Worm (Caenorhabditis elegans) whole organism, L1 larva: ENCODE results near the gene F44E5.15.
A peak's percentile ranks its signal among the peaks of the same experiment; 100 is the strongest.

Experiments used
- C04F5.9 ChIP-seq: sonication (generic microtip); optimal IDR thresholded peaks from 2 replicates; lab custom pipeline; 2016; ENCODE audit warnings: missing genetic modification characterization, missing compliant biosample characterization
- F16B12.6 ChIP-seq: fragments of 150-350 bp; optimal IDR thresholded peaks from 2 replicates; lab custom pipeline; 2014; ENCODE audit warnings: missing biosample characterization, missing genetic modification characterization
- Y116A8C.19 ChIP-seq: sonication (generic microtip); optimal IDR thresholded peaks from 2 replicates; lab custom pipeline; 2016; ENCODE audit warnings: missing compliant biosample characterization, missing genetic modification characterization, borderline replicate concordance
- aha-1 ChIP-seq: fragments of 150-350 bp; optimal IDR thresholded peaks from 2 replicates; lab custom pipeline; 2014; ENCODE audit warnings: missing biosample characterization, missing genetic modification characterization
- alr-1 ChIP-seq: fragments of 200-800 bp; sonication (Bioruptor generic); optimal IDR thresholded peaks from 2 replicates; lab custom pipeline; 2018; ENCODE audit warnings: borderline replicate concordance, mild to moderate bottlenecking, missing genetic modification characterization, missing compliant biosample characterization
- aly-2 ChIP-seq: fragments of 150-350 bp; optimal IDR thresholded peaks from 2 replicates; lab custom pipeline; 2014; ENCODE audit warnings: missing biosample characterization, missing genetic modification characterization
- ama-1 ChIP-seq: fragments of 150-350 bp; optimal IDR thresholded peaks from 2 replicates; lab custom pipeline; 2014
- blmp-1 ChIP-seq: fragments of 150-350 bp; optimal IDR thresholded peaks from 2 replicates; lab custom pipeline; 2014; ENCODE audit warnings: missing biosample characterization, missing genetic modification characterization
- ceh-63 ChIP-seq: fragments of 200-800 bp; sonication (Bioruptor generic); optimal IDR thresholded peaks from 2 replicates; lab custom pipeline; 2018; ENCODE audit warnings: mild to moderate bottlenecking, missing genetic modification characterization, missing compliant biosample characterization
- ceh-8 ChIP-seq: fragments of 200-800 bp; sonication (Bioruptor generic); optimal IDR thresholded peaks from 2 replicates; lab custom pipeline; 2018; ENCODE audit warnings: mild to moderate bottlenecking, missing genetic modification characterization, moderate library complexity, missing compliant biosample characterization
- ceh-82 ChIP-seq, 3 experiments: fragments of 150-350 bp in 1 of 3; sonication (generic microtip) in 2 of 3; optimal IDR thresholded peaks; 2 replicates each; lab custom pipeline; 2014 to 2017; ENCODE audit warnings: missing biosample characterization in 3 of 3, missing genetic modification characterization in 3 of 3
- efl-1 ChIP-seq, 4 experiments: fragments of 150-350 bp; optimal IDR thresholded peaks in 3 of 4; peaks in 1 of 4; 1 replicate in 1 of 4; 2 replicates in 3 of 4; lab custom pipeline; 2014; ENCODE audit warnings: missing biosample characterization in 2 of 4, missing genetic modification characterization in 2 of 4, missing genetic modification reagents in 2 of 4
- elt-3 ChIP-seq, 6 experiments: fragments of 150-350 bp in 1 of 6; sonication (generic microtip); optimal IDR thresholded peaks; 2 replicates each; lab custom pipeline; 2017 to 2018; ENCODE audit warnings: missing biosample characterization in 6 of 6, missing genetic modification characterization in 6 of 6, inconsistent platforms in 1 of 6
- fkh-10 ChIP-seq: sonication (generic microtip); optimal IDR thresholded peaks from 2 replicates; lab custom pipeline; 2017; ENCODE audit warnings: missing biosample characterization, missing genetic modification reagents, missing genetic modification characterization
- fkh-4 ChIP-seq: sonication (generic microtip); optimal IDR thresholded peaks from 2 replicates; lab custom pipeline; 2016; ENCODE audit warnings: missing compliant biosample characterization, missing genetic modification characterization, borderline replicate concordance
- fkh-8 ChIP-seq: sonication (generic microtip); optimal IDR thresholded peaks from 2 replicates; lab custom pipeline; 2016; ENCODE audit warnings: mild to moderate bottlenecking, missing genetic modification characterization, missing compliant biosample characterization
- grh-1 ChIP-seq: fragments of 200-800 bp; sonication (Bioruptor generic); IDR thresholded peaks from 2 replicates; pipeline ENCODE4 v1.3.6; 2022; ENCODE audit warnings: missing genetic modification reagents, missing genetic modification characterization, missing compliant biosample characterization
- hlh-17 ChIP-seq: fragments of 200-800 bp; sonication (Bioruptor generic); optimal IDR thresholded peaks from 2 replicates; lab custom pipeline; 2018; ENCODE audit warnings: missing genetic modification characterization, mild to moderate bottlenecking, missing compliant biosample characterization, moderate library complexity, borderline replicate concordance
- hpl-2 ChIP-seq: fragments of 150-350 bp; optimal IDR thresholded peaks from 2 replicates; lab custom pipeline; 2014; ENCODE audit warnings: missing biosample characterization, missing genetic modification reagents, missing genetic modification characterization
- irx-1 ChIP-seq: sonication (generic microtip); optimal IDR thresholded peaks from 2 replicates; lab custom pipeline; 2016; ENCODE audit warnings: missing genetic modification characterization, missing compliant biosample characterization
- isw-1 ChIP-seq: fragments of 200-800 bp; sonication (Bioruptor generic); IDR thresholded peaks from 2 replicates; pipeline ENCODE4 v1.3.6; 2022; ENCODE audit warnings: missing genetic modification characterization, missing compliant biosample characterization
- lin-15B ChIP-seq: fragments of 150-350 bp; sonication (generic microtip); optimal IDR thresholded peaks from 3 replicates; lab custom pipeline; 2014; ENCODE audit warnings: missing biosample characterization, missing genetic modification characterization
- lir-3 ChIP-seq: sonication (generic microtip); optimal IDR thresholded peaks from 2 replicates; lab custom pipeline; 2016; ENCODE audit warnings: mild to moderate bottlenecking, missing genetic modification characterization, moderate library complexity, missing compliant biosample characterization; ENCODE audit not compliant: poor library complexity
- lsy-2 ChIP-seq, 2 experiments: fragments of 150-350 bp; optimal IDR thresholded peaks; 2 replicates each; lab custom pipeline; 2014; ENCODE audit warnings: missing biosample characterization in 2 of 2, missing genetic modification characterization in 2 of 2
- mab-9 ChIP-seq: fragments of 200-800 bp; sonication (Bioruptor generic); IDR thresholded peaks from 2 replicates; pipeline ENCODE4 v1.3.6; 2022; ENCODE audit warnings: missing genetic modification reagents, missing genetic modification characterization, missing compliant biosample characterization
- mdl-1 ChIP-seq, 2 experiments: fragments of 150-350 bp; optimal IDR thresholded peaks; 2 replicates each; lab custom pipeline; 2014 to 2017; ENCODE audit warnings: missing biosample characterization in 2 of 2, missing genetic modification characterization in 2 of 2, inconsistent platforms in 1 of 2
- mep-1 ChIP-seq: fragments of 150-350 bp; optimal IDR thresholded peaks from 2 replicates; lab custom pipeline; 2014; ENCODE audit warnings: missing biosample characterization, missing genetic modification characterization
- nhr-11 ChIP-seq: fragments of 150-350 bp; optimal IDR thresholded peaks from 2 replicates; lab custom pipeline; 2014; ENCODE audit warnings: missing biosample characterization, missing genetic modification characterization
- nhr-12 ChIP-seq: sonication (generic microtip); optimal IDR thresholded peaks from 2 replicates; lab custom pipeline; 2017; ENCODE audit warnings: missing biosample characterization, missing genetic modification characterization
- nhr-20 ChIP-seq: sonication (generic microtip); optimal IDR thresholded peaks from 2 replicates; lab custom pipeline; 2016; ENCODE audit warnings: mild to moderate bottlenecking, missing genetic modification characterization, missing compliant biosample characterization
- nhr-237 ChIP-seq: fragments of 150-350 bp; optimal IDR thresholded peaks from 2 replicates; lab custom pipeline; 2014; ENCODE audit warnings: missing biosample characterization, missing genetic modification characterization
- nhr-47 ChIP-seq: sonication (generic microtip); optimal IDR thresholded peaks from 2 replicates; lab custom pipeline; 2016; ENCODE audit warnings: mild to moderate bottlenecking, missing genetic modification characterization, moderate library complexity, missing compliant biosample characterization
- nhr-90 ChIP-seq: sonication (generic microtip); optimal IDR thresholded peaks from 2 replicates; lab custom pipeline; 2016; ENCODE audit warnings: mild to moderate bottlenecking, missing genetic modification characterization, missing compliant biosample characterization; ENCODE audit not compliant: poor library complexity
- pax-3 ChIP-seq: fragments of 200-800 bp; sonication (Bioruptor generic); optimal IDR thresholded peaks from 2 replicates; lab custom pipeline; 2018; ENCODE audit warnings: mild to moderate bottlenecking, missing genetic modification characterization, moderate library complexity, missing compliant biosample characterization
- pqm-1 ChIP-seq: sonication (generic microtip); optimal IDR thresholded peaks from 3 replicates; lab custom pipeline; 2017; ENCODE audit warnings: missing biosample characterization, missing genetic modification characterization
- rnt-1 ChIP-seq: sonication (generic microtip); optimal IDR thresholded peaks from 2 replicates; lab custom pipeline; 2016; ENCODE audit warnings: mild to moderate bottlenecking, missing genetic modification characterization, moderate library complexity, missing compliant biosample characterization
- skn-1 ChIP-seq: fragments of 150-350 bp; optimal IDR thresholded peaks from 2 replicates; lab custom pipeline; 2014; ENCODE audit warnings: missing biosample characterization, missing genetic modification characterization
- snpc-4 ChIP-seq: fragments of 150-350 bp; optimal IDR thresholded peaks from 2 replicates; lab custom pipeline; 2014; ENCODE audit warnings: missing biosample characterization, missing genetic modification characterization
- swsn-7 ChIP-seq: sonication (generic microtip); optimal IDR thresholded peaks from 2 replicates; lab custom pipeline; 2016; ENCODE audit warnings: missing genetic modification characterization, missing compliant biosample characterization
- tlp-1 ChIP-seq: fragments of 150-350 bp; optimal IDR thresholded peaks from 2 replicates; lab custom pipeline; 2014; ENCODE audit warnings: missing biosample characterization, missing genetic modification characterization
- unc-130 ChIP-seq: fragments of 150-350 bp; optimal IDR thresholded peaks from 2 replicates; lab custom pipeline; 2017; ENCODE audit warnings: missing biosample characterization, missing genetic modification characterization, inconsistent platforms
- unc-62 ChIP-seq: fragments of 150-350 bp; optimal IDR thresholded peaks from 2 replicates; lab custom pipeline; 2014; ENCODE audit warnings: missing biosample characterization, missing genetic modification reagents, missing genetic modification characterization
- unc-86 ChIP-seq: sonication (generic microtip); optimal IDR thresholded peaks from 2 replicates; lab custom pipeline; 2016; ENCODE audit warnings: missing genetic modification characterization, missing compliant biosample characterization
- unc-98 ChIP-seq: fragments of 200-800 bp; sonication (Bioruptor generic); IDR thresholded peaks from 2 replicates; pipeline ENCODE4 v1.3.6; 2022; ENCODE audit warnings: missing genetic modification characterization, missing compliant biosample characterization
- vab-15 ChIP-seq: sonication (generic microtip); optimal IDR thresholded peaks from 2 replicates; lab custom pipeline; 2017; ENCODE audit warnings: missing genotype, mild to moderate bottlenecking, missing genetic modification characterization, missing compliant biosample characterization

Gene F44E5.15

DNA sequence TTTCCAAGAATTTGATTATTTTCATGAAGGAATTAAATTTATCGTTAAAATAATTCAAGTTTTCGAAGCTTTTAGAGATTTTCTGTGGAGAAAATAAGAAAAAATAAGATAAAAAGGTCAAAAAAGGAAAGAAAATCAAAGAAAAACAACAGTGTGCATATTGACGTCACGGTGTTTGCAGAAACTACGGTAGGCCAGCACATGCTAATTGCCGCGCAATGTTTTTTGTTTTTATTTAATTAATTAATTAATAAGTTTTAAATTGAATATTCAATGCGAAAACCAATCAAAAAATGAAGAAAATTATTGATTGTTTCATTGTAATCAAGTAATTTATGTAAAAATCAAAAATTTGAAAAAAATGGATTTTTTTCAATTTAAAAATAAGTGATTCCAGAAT is 24.6 kb upstream of the F44E5.15 start:
- TF ChIP-seq hpl-2 (GFP tag; lab: Kevin White, UChicago): no peak
- TF ChIP-seq fkh-4 (tag; lab: Kevin White, UChicago): no peak
- TF ChIP-seq mdl-1 (tag; optimal IDR thresholded peaks at IDR 0.05; lab: Kevin White, UChicago): no peak
- no peak for TF ChIP-seq fkh-10 (GFP tag; lab: Kevin White, UChicago)
- TF ChIP-seq unc-86 (tag; lab: Kevin White, UChicago): no peak
- TF ChIP-seq lin-15B (tag; lab: Kevin White, UChicago): no peak
- no peak for TF ChIP-seq ama-1
- no peak for TF ChIP-seq rnt-1 (tag; lab: Kevin White, UChicago)
- no peak for TF ChIP-seq alr-1
- TF ChIP-seq lsy-2 (tag; optimal IDR thresholded peaks at IDR 0.05; lab: Kevin White, UChicago): peak; percentile 85 to 94
- no peak for TF ChIP-seq ceh-82 (tag; optimal IDR thresholded peaks at IDR 0.05; lab: Kevin White, UChicago)
- no peak for TF ChIP-seq nhr-11
- TF ChIP-seq F16B12.6 (tag; lab: Kevin White, UChicago): peak; percentile 77
- peak; percentile 29 for TF ChIP-seq mep-1 (tag; lab: Kevin White, UChicago)
- TF ChIP-seq nhr-47 (tag; lab: Kevin White, UChicago): no peak

DNA sequence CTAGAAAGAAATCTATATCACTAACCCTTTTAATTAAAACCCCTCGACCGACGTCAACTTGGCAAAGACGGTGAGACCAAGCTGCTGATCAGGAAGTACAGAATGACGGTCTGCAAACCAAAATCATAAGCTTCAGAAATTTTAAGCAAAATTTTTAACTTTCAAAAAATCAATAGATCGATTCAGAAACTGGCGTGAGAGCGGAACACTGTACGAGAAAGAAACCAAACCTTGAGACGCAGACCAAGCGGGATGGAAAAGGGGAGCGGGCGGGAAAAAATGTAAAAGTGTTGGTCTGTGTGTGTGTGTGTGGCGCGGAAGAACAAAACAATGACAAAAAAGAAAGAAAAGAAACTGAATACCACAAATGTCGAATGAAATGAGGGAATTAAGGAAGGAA is 24.0 kb upstream of the F44E5.15 start, which contains the start of the genes F44E5.17 and gpb-1:
Gene F44E5.17 (minus strand): TSS at position 101 of the 400 bp plus-strand sequence.
Gene gpb-1 (minus strand): TSS at position 118 of the 400 bp plus-strand sequence.
- no peak for TF ChIP-seq ceh-63
- no peak for TF ChIP-seq ceh-8
- TF ChIP-seq efl-1 (optimal IDR thresholded peaks at IDR 0.05; lab: Kevin White, UChicago): no peak
- peak in 1 of 2 experiments; percentile 27 for TF ChIP-seq efl-1 (GFP tag; optimal IDR thresholded peaks at IDR 0.05 in 1 of 2; lab: Kevin White, UChicago)
- TF ChIP-seq blmp-1 (tag; lab: Kevin White, UChicago): peak; percentile 46
- TF ChIP-seq aly-2 (tag; lab: Kevin White, UChicago): no peak
- no peak for TF ChIP-seq hlh-17
- TF ChIP-seq rnt-1 (tag; lab: Kevin White, UChicago): no peak
- no peak for TF ChIP-seq pax-3
- TF ChIP-seq snpc-4 (tag; lab: Kevin White, UChicago): no peak
- no peak for TF ChIP-seq nhr-12 (tag; lab: Kevin White, UChicago)
- TF ChIP-seq nhr-11: no peak
- no peak for TF ChIP-seq Y116A8C.19
- no peak for TF ChIP-seq irx-1

DNA sequence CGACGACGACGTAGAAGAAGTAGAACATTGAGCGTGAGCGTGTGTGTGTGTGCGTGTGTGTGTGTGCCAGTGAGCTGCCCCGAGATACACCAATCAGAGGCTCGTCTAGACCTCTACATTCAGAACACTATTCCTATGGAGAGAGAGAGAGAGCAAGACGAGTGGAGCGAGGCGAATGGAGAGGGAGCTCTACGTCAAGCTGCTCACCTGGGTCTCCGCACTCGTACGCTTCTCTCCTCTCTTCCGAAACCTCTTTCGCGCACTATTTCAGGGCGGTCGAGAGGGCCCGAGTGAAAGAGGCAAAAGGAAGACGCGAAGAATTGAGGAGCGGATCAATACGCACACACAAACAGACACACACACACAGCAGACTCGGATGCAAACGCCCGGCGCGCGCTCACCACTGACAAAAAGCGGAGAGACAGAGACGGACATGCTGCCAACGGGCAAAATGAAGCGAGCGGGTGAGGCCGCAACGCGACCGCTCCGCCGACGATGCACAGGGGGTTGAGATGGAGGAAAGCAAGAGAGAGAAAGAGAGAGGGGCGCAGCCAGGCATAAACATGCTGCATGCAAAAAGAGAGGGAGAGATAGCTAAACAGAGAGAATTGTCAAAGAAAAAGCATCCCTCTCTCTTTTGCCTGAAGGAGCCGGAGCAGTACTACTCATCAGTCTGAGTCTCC is 22.8 kb upstream of the F44E5.15 start:
- TF ChIP-seq nhr-47 (tag; lab: Kevin White, UChicago) (peak; percentile 90), mep-1 (tag; lab: Kevin White, UChicago) (peak; percentile 31), ama-1 (peak; percentile 39), fkh-8 (tag; lab: Kevin White, UChicago) (peak; percentile 91), mab-9 (GFP tag; lab: Robert Waterston, UW) (peak; percentile 47; the same call in 1 of the 2 replicates), unc-62 (no peak), mdl-1 (tag; optimal IDR thresholded peaks at IDR 0.05; lab: Kevin White, UChicago) (peak in 1 of 2 experiments; percentile 54), isw-1 (peak; percentile 37; the same call in 1 of the 2 replicates), aha-1 (tag; lab: Kevin White, UChicago) (no peak), nhr-90 (tag; lab: Kevin White, UChicago) (peak; percentile 56), hpl-2 (GFP tag; lab: Kevin White, UChicago) (no peak), irx-1 (peak; percentile 86), swsn-7 (tag; lab: Kevin White, UChicago) (peak; percentile 94), pqm-1 (no peak), unc-86 (tag; lab: Kevin White, UChicago) (peak; percentile 93), nhr-11 (no peak), skn-1 (peak; percentile 69), grh-1 (no peak), unc-98 (GFP tag; lab: Robert Waterston, UW) (no peak), vab-15 (no peak), ceh-82 (tag; optimal IDR thresholded peaks at IDR 0.05; lab: Kevin White, UChicago) (peak; percentile 54 to 80 (median 73)), nhr-237 (tag; lab: Kevin White, UChicago) (no peak), rnt-1 (tag; lab: Kevin White, UChicago) (peak; percentile 45), C04F5.9 (tag; lab: Kevin White, UChicago) (no peak), lir-3 (tag; lab: Kevin White, UChicago) (peak; percentile 52), nhr-12 (tag; lab: Kevin White, UChicago) (no peak), aly-2 (tag; lab: Kevin White, UChicago) (peak; percentile 37), blmp-1 (tag; lab: Kevin White, UChicago) (peak; percentile 38), ceh-8 (peak; percentile 56), elt-3 (tag; optimal IDR thresholded peaks at IDR 0.05; lab: Kevin White, UChicago) (peak in 1 of 6 experiments; percentile 13), nhr-20 (tag; lab: Kevin White, UChicago) (peak; percentile 82), unc-130 (peak; percentile 51), ceh-63 (no peak), tlp-1 (tag; lab: Kevin White, UChicago) (no peak)
